Fruit fly (Drosophila melanogaster): Measurements from ENCODE around the gene CG42556.

CG42556 gene

DNA sequence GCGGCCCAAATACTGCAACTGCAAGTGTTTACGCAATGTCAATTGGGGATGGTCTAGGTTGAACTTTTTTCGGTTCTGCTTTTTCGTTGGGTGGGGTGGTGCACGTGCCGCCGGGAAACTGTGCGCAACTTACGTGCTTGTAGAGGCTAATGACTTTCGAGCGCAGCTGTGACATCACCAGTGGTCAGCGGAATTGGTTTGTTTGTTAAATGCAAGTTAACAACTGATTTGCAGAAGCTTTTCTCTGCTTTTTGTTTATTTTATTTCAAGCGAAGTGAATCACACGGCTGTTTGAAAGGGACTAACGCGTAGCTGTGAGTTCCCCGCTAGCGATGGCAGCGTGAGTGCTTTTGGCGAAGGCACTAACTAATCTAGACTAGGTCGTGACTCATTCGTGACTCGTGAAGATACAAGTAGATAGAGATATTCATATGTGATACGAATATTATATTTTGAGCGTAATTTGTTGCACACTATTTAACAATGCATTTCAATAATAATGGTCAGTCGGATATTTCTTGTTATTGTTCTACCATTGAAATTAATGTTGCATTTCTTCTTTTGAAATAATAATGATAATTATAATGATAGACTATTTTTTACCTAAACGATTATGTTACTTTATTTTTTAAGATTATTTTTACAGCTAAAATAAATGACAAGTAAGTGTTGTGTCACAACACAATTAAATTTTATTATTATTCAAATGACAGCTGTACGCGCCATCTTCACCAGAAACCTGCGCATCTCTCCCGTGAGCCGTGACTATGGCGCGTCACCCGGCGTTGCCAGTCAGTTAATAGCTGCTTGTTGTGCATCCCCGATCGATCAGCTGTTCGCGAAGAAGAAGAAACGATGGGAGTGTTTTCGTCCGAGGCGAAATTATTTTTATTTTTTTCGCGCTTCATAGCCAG, 1.8 kb upstream of the CG42556 start, which contains the start of the genes osi and tweek (continued):
- 0 out of 2 replicates have a peak, but pooled peaks have one; percentile 8 for TF ChIP-seq CG17328 (GFP tag; IDR thresholded peaks at IDR 0.05)
- no peak for TF ChIP-seq CG32772 (GFP tag; IDR thresholded peaks at IDR 0.05)
- TF ChIP-seq wor (GFP tag; IDR thresholded peaks at IDR 0.05): no peak
- no peak for TF ChIP-seq Awh (GFP tag; IDR thresholded peaks at IDR 0.05)
- TF ChIP-seq CG17568 (GFP tag; optimal IDR thresholded peaks at IDR 0.05): no peak
- TF ChIP-seq Nf-YA (GFP tag; IDR thresholded peaks at IDR 0.05): no peak
- TF ChIP-seq lbe (GFP tag; optimal IDR thresholded peaks at IDR 0.05): peak; percentile 30
- TF ChIP-seq CG8388 (GFP tag; optimal IDR thresholded peaks at IDR 0.05): no peak
- peak; percentile 40 for TF ChIP-seq Dref (GFP tag; IDR thresholded peaks at IDR 0.05)
- no peak for TF ChIP-seq pita (GFP tag; optimal IDR thresholded peaks at IDR 0.05)
- peak; percentile 82 for TF ChIP-seq Med (GFP tag)
- no peak for TF ChIP-seq pan (optimal IDR thresholded peaks at IDR 0.05)
- TF ChIP-seq pan (GFP tag; optimal IDR thresholded peaks at IDR 0.05 in 1 of 2, IDR thresholded peaks at IDR 0.05 in 1 of 2): no peak
- TF ChIP-seq ap (GFP tag; IDR thresholded peaks at IDR 0.05): no peak
- TF ChIP-seq CG12071 (GFP tag; optimal IDR thresholded peaks at IDR 0.05): no peak
- peak; percentile 63 for TF ChIP-seq mam (GFP tag; optimal IDR thresholded peaks at IDR 0.05)
- no peak for TF ChIP-seq scrt (GFP tag; optimal IDR thresholded peaks at IDR 0.05)
- no peak for TF ChIP-seq BtbVII (GFP tag; optimal IDR thresholded peaks at IDR 0.05)
- no peak for TF ChIP-seq slp2 (GFP tag; optimal IDR thresholded peaks at IDR 0.05)
- peak; percentile 48 for TF ChIP-seq CG18599 (GFP tag; optimal IDR thresholded peaks at IDR 0.05)
- peak; percentile 54 for TF ChIP-seq CG12104 (GFP tag; optimal IDR thresholded peaks at IDR 0.05)
- TF ChIP-seq mirr (GFP tag; optimal IDR thresholded peaks at IDR 0.05): peak; percentile 10

DNA sequence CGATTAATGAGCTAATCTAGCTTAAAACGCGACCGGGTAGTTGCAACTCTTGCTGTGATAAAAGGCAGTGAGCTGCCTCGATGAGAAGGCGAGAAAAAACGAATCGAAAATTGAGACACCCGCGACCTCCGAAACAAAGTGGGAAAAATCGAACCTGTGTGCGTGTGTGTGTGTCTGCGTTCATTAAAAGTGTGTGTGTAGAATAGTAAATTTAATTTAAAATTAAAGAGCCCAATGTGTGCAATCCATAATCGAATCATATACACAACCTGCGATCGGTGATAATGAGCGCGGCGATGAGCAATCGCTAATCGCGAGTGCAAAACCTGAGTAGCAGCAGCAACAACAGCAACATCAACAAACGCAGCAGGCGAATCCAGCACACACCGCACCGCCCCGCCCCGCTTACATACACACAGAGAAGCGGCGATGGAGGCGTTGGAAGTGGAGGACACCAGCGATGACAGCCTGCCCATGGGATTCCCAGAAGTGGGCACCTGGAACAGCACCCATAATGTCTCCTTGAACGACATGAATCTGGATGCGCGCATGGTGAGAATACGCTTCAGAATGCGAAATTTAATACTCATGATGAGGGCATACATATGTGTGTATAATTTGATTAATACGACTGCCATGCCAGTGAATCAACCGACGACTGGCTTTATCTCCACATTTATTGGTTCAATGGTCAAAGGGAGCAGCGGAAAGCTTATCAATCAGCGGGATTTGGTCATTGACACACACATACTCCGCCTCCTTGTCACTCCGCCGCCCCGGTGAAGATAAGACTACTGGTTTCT, 933 bp upstream of the CG42556 start:
- TF ChIP-seq Nf-YA (GFP tag; IDR thresholded peaks at IDR 0.05) (no peak), gcm (GFP tag; optimal IDR thresholded peaks at IDR 0.05) (no peak), CG4360 (GFP tag; IDR thresholded peaks at IDR 0.05) (peak; percentile 17; the same call in 1 of the 2 replicates), Adf1 (GFP tag; IDR thresholded peaks at IDR 0.05) (no peak), cas (GFP tag; IDR thresholded peaks at IDR 0.05) (no peak), CG34422 (GFP tag; IDR thresholded peaks at IDR 0.05) (peak; percentile 48; the same call in 2 of the 3 replicates), Bdp1 (GFP tag; optimal IDR thresholded peaks at IDR 0.05) (no peak), en (GFP tag; optimal IDR thresholded peaks at IDR 0.05) (no peak), YL-1 (GFP tag; optimal IDR thresholded peaks at IDR 0.05) (peak; percentile 16), fd96Cb (tag; optimal IDR thresholded peaks at IDR 0.05) (no peak), CG34376 (GFP tag; optimal IDR thresholded peaks at IDR 0.05) (peak; percentile 50), cg (GFP tag; optimal IDR thresholded peaks at IDR 0.05) (peak; percentile 90), hbn (GFP tag; IDR thresholded peaks at IDR 0.05; ENCODE audit: partially characterized antibody) (no peak), crp (GFP tag; optimal IDR thresholded peaks at IDR 0.05) (peak in 1 of 2 experiments; percentile 59), MESR4 (GFP tag; optimal IDR thresholded peaks at IDR 0.05) (peak; percentile 86), CG6689 (GFP tag; IDR thresholded peaks at IDR 0.05) (no peak), bowl (GFP tag; IDR thresholded peaks at IDR 0.05) (0 out of 2 replicates have a peak, but pooled peaks have one; percentile 30), H2.0 (GFP tag; IDR thresholded peaks at IDR 0.05) (no peak), CG10147 (GFP tag; optimal IDR thresholded peaks at IDR 0.05) (no peak), CG14014 (GFP tag; IDR thresholded peaks at IDR 0.05) (0 out of 2 replicates have a peak, but pooled peaks have one; percentile 8), exex (tag; optimal IDR thresholded peaks at IDR 0.05) (peak; percentile 45), vnd (GFP tag; IDR thresholded peaks at IDR 0.05; ENCODE audit: partially characterized antibody) (no peak), prd (optimal IDR thresholded peaks at IDR 0.05) (no peak), prd (GFP tag; IDR thresholded peaks at IDR 0.05) (0 out of 3 replicates have a peak, but pooled peaks have one; percentile 18), Nf-YB (GFP tag; optimal IDR thresholded peaks at IDR 0.05) (no peak), crol (GFP tag; IDR thresholded peaks at IDR 0.05) (peak; percentile 92)
